Fruit fly (Drosophila melanogaster) whole organism, wandering third instar larva: ENCODE measurements around the gene arm.

Experiments
- Abd-B ChIP-seq: fragments of >200 bp; optimal IDR thresholded peaks from 2 replicates; lab custom pipeline; 2017; ENCODE audit warnings: missing biosample characterization, missing genetic modification characterization
- CG32264 ChIP-seq: fragments of 200-800 bp; sonication (Bioruptor generic); optimal IDR thresholded peaks from 2 replicates; lab custom pipeline; 2016; ENCODE audit warnings: missing biosample characterization, missing genetic modification characterization
- CG9705 ChIP-seq: fragments of 200-800 bp; sonication (Bioruptor generic); optimal IDR thresholded peaks from 2 replicates; lab custom pipeline; 2018; ENCODE audit warnings: missing biosample characterization, mild to moderate bottlenecking, missing genetic modification characterization
- CrebA ChIP-seq: fragments of 200-800 bp; sonication (Bioruptor generic); optimal IDR thresholded peaks from 2 replicates; lab custom pipeline; 2016; ENCODE audit warnings: missing biosample characterization, mild to moderate bottlenecking, missing genetic modification characterization, borderline replicate concordance
- Dfd ChIP-seq: fragments of >200 bp; optimal IDR thresholded peaks from 2 replicates; lab custom pipeline; 2017; ENCODE audit warnings: missing biosample characterization, missing genetic modification characterization
- Dif ChIP-seq: fragments of 200-275, 200-300 bp; sonication (Bioruptor generic); optimal IDR thresholded peaks from 2 replicates; lab custom pipeline; 2018; ENCODE audit warnings: missing biosample characterization, missing genetic modification characterization; ENCODE audit not compliant: partially characterized antibody
- GATAd ChIP-seq: sonication (Bioruptor generic); optimal IDR thresholded peaks from 2 replicates; lab custom pipeline; 2016; ENCODE audit warnings: missing biosample characterization, missing genetic modification characterization
- HLH106 ChIP-seq: fragments of 200-800 bp; optimal IDR thresholded peaks from 3 replicates; lab custom pipeline; 2019; ENCODE audit warnings: missing biosample characterization, mild to moderate bottlenecking, missing genetic modification characterization, moderate library complexity
- Hnf4 ChIP-seq: fragments of 200-800 bp; sonication (Bioruptor generic); optimal IDR thresholded peaks from 2 replicates; lab custom pipeline; 2016; ENCODE audit warnings: missing biosample characterization, mild to moderate bottlenecking, missing genetic modification characterization
- Hr78 ChIP-seq: fragments of >200 bp; optimal IDR thresholded peaks from 2 replicates; lab custom pipeline; 2017; ENCODE audit warnings: missing biosample characterization, missing genetic modification characterization
- Hr83 ChIP-seq: fragments of 200-300 bp; sonication (Bioruptor generic); optimal IDR thresholded peaks from 2 replicates; lab custom pipeline; 2016; ENCODE audit warnings: missing biosample characterization, mild to moderate bottlenecking, missing genetic modification characterization, moderate library complexity; ENCODE audit not compliant: poor library complexity, severe bottlenecking
- Jra ChIP-seq: sonication (Bioruptor generic); optimal IDR thresholded peaks from 2 replicates; lab custom pipeline; 2016; ENCODE audit warnings: missing biosample characterization, missing genetic modification characterization
- Mio ChIP-seq: sonication (Bioruptor generic); optimal IDR thresholded peaks from 2 replicates; lab custom pipeline; 2016; ENCODE audit warnings: missing biosample characterization, missing genetic modification characterization
- Myc ChIP-seq: fragments of >200 bp; optimal IDR thresholded peaks from 2 replicates; lab custom pipeline; 2017
- N ChIP-seq: fragments of >200 bp; optimal IDR thresholded peaks from 2 replicates; lab custom pipeline; 2018; ENCODE audit warnings: missing biosample characterization, missing external identifiers, missing genetic modification characterization
- OdsH ChIP-seq: fragments of 200-800 bp; sonication (Bioruptor generic); optimal IDR thresholded peaks from 2 replicates; lab custom pipeline; 2016; ENCODE audit warnings: missing biosample characterization, mild to moderate bottlenecking, missing genetic modification characterization
- Rel ChIP-seq, 2 experiments: fragments of 200-800 bp; sonication (Bioruptor generic) in 1 of 2; optimal IDR thresholded peaks; 2 replicates in 1 of 2; 3 replicates in 1 of 2; lab custom pipeline; 2016 to 2019; ENCODE audit warnings: mild to moderate bottlenecking in 2 of 2, missing biosample characterization in 2 of 2, missing genetic modification characterization in 2 of 2, moderate library complexity in 1 of 2
- Sp1 ChIP-seq: fragments of 200-800 bp; sonication (Bioruptor generic); optimal IDR thresholded peaks from 3 replicates; lab custom pipeline; 2019; ENCODE audit warnings: missing biosample characterization, mild to moderate bottlenecking, missing genetic modification characterization, moderate library complexity
- Vsx2 ChIP-seq: fragments of 200-300, 225-300 bp; sonication (Bioruptor generic); optimal IDR thresholded peaks from 2 replicates; lab custom pipeline; 2018; ENCODE audit warnings: missing biosample characterization, missing genetic modification characterization; ENCODE audit not compliant: partially characterized antibody
- br ChIP-seq: fragments of 200-800 bp; sonication (Bioruptor generic); optimal IDR thresholded peaks from 2 replicates; lab custom pipeline; 2016; ENCODE audit warnings: missing biosample characterization, missing genetic modification characterization
- brk ChIP-seq: fragments of 200-800 bp; sonication (Bioruptor generic); optimal IDR thresholded peaks from 2 replicates; lab custom pipeline; 2016; ENCODE audit warnings: missing biosample characterization, mild to moderate bottlenecking, missing genetic modification characterization
- dl ChIP-seq, 2 experiments: fragments of 175-275, 200-275 bp in 1 of 2; fragments of 200-275 bp in 1 of 2; sonication (Bioruptor generic); optimal IDR thresholded peaks; lab custom pipeline; 2018; ENCODE audit warnings: mild to moderate bottlenecking in 2 of 2, missing biosample characterization in 2 of 2, missing genetic modification characterization in 2 of 2, moderate library complexity in 2 of 2; ENCODE audit not compliant: partially characterized antibody in 2 of 2, insufficient read depth in 1 of 2
- dmrt93B ChIP-seq: fragments of 200-800 bp; sonication (Bioruptor generic); optimal IDR thresholded peaks from 2 replicates; lab custom pipeline; 2018; ENCODE audit warnings: missing biosample characterization, mild to moderate bottlenecking, missing genetic modification characterization
- dsf ChIP-seq: sonication (Bioruptor generic); optimal IDR thresholded peaks from 2 replicates; lab custom pipeline; 2016; ENCODE audit warnings: missing biosample characterization, missing genetic modification characterization, borderline replicate concordance
- ey ChIP-seq: fragments of 200-800 bp; sonication (Bioruptor generic); optimal IDR thresholded peaks from 2 replicates; lab custom pipeline; 2016; ENCODE audit warnings: missing biosample characterization, missing genetic modification characterization
- foxo ChIP-seq, 2 experiments: fragments of 200-800 bp; sonication (Bioruptor generic); optimal IDR thresholded peaks; 2 replicates in 1 of 2; 3 replicates in 1 of 2; lab custom pipeline; 2016 to 2017; ENCODE audit warnings: missing biosample characterization in 2 of 2, missing genetic modification characterization in 2 of 2
- fru ChIP-seq: fragments of 200-800 bp; sonication (Bioruptor generic); optimal IDR thresholded peaks from 3 replicates; lab custom pipeline; 2016; ENCODE audit warnings: missing biosample characterization, mild to moderate bottlenecking, missing genetic modification characterization
- h ChIP-seq: fragments of 200-800 bp; sonication (Bioruptor generic); optimal IDR thresholded peaks from 3 replicates; lab custom pipeline; 2016; ENCODE audit warnings: missing biosample characterization, mild to moderate bottlenecking, missing genetic modification characterization
- jim ChIP-seq: fragments of 175-275, 200-325 bp; sonication (Bioruptor generic); optimal IDR thresholded peaks from 2 replicates; lab custom pipeline; 2016; ENCODE audit warnings: missing biosample characterization, mild to moderate bottlenecking, missing genetic modification characterization
- lola ChIP-seq: fragments of >200 bp; optimal IDR thresholded peaks from 2 replicates; lab custom pipeline; 2017; ENCODE audit warnings: missing biosample characterization, missing genetic modification characterization
- pan ChIP-seq: fragments of >200 bp; optimal IDR thresholded peaks from 2 replicates; lab custom pipeline; 2017
- psq ChIP-seq: fragments of 200-800 bp; sonication (Bioruptor generic); optimal IDR thresholded peaks from 3 replicates; lab custom pipeline; 2017; ENCODE audit warnings: missing biosample characterization, mild to moderate bottlenecking, missing genetic modification characterization, moderate library complexity
- rgr ChIP-seq: fragments of 200-800 bp; sonication (Bioruptor generic); optimal IDR thresholded peaks from 3 replicates; lab custom pipeline; 2016; ENCODE audit warnings: missing biosample characterization, mild to moderate bottlenecking, missing genetic modification characterization
- sage ChIP-seq: fragments of 200-800 bp; sonication (Bioruptor generic); optimal IDR thresholded peaks from 2 replicates; lab custom pipeline; 2016; ENCODE audit warnings: missing biosample characterization, mild to moderate bottlenecking, missing genetic modification characterization
- sv ChIP-seq: fragments of 200-800 bp; sonication (Bioruptor generic); optimal IDR thresholded peaks from 3 replicates; lab custom pipeline; 2016; ENCODE audit warnings: missing biosample characterization, missing genetic modification characterization
- tai ChIP-seq: sonication (Bioruptor generic); optimal IDR thresholded peaks from 2 replicates; lab custom pipeline; 2016; ENCODE audit warnings: missing biosample characterization, missing genetic modification characterization
- usp ChIP-seq: fragments of >200 bp; optimal IDR thresholded peaks from 2 replicates; lab custom pipeline; 2017; ENCODE audit warnings: missing biosample characterization, missing genetic modification characterization
- woc ChIP-seq: sonication (Bioruptor generic); optimal IDR thresholded peaks from 2 replicates; lab custom pipeline; 2016; ENCODE audit warnings: missing biosample characterization, mild to moderate bottlenecking, missing genetic modification characterization

The arm gene

dm6 chrX:1900123-1900818, at the start of gene arm:
Gene arm (minus strand): TSS chrX:1900646.
- no peak for TF ChIP-seq usp
- TF ChIP-seq h (GFP tag; lab: Kevin White, UChicago), result peak; percentile 8
- TF ChIP-seq Hr83 (GFP tag; lab: Kevin White, UChicago), result no peak
- TF ChIP-seq dl (GFP tag; optimal IDR thresholded peaks at IDR 0.05; lab: Kevin White, UChicago; ENCODE audit: insufficient read depth in 1 of 2, partially characterized antibody in 2 of 2), result no peak
- TF ChIP-seq fru, result no peak
- no peak for TF ChIP-seq lola (GFP tag; lab: Kevin White, UChicago)
- TF ChIP-seq jim, result no peak
- TF ChIP-seq rgr, result peak; percentile 47
- no peak for TF ChIP-seq Rel (GFP tag; optimal IDR thresholded peaks at IDR 0.05; lab: Kevin White, UChicago)
- TF ChIP-seq Rel (tag; optimal IDR thresholded peaks at IDR 0.05; lab: Kevin White, UChicago), result peak; percentile 98
- peak; percentile 1 for TF ChIP-seq psq (GFP tag; lab: Kevin White, UChicago)
- TF ChIP-seq HLH106 (tag; lab: Kevin White, UChicago), result peak; percentile 15
- no peak for TF ChIP-seq CrebA
- no peak for TF ChIP-seq dmrt93B (GFP tag; lab: Kevin White, UChicago)
- no peak for TF ChIP-seq N (GFP tag; lab: Kevin White, UChicago)
- TF ChIP-seq sage (GFP tag; lab: Kevin White, UChicago), result no peak
- TF ChIP-seq Jra, result peak; percentile 41
- no peak for TF ChIP-seq Vsx2 (GFP tag; lab: Kevin White, UChicago)
- TF ChIP-seq CG32264, result no peak
- peak; percentile 2 for TF ChIP-seq Hnf4 (GFP tag; lab: Kevin White, UChicago)
- no peak for TF ChIP-seq Abd-B (GFP tag; lab: Kevin White, UChicago)
- no peak for TF ChIP-seq Mio (GFP tag; lab: Kevin White, UChicago)
- peak; percentile 37 for TF ChIP-seq ey (GFP tag; lab: Kevin White, UChicago)
- TF ChIP-seq foxo (GFP tag; optimal IDR thresholded peaks at IDR 0.05; lab: Kevin White, UChicago), result peak in 1 of 2 experiments; percentile 19
- TF ChIP-seq brk (GFP tag; lab: Kevin White, UChicago), result no peak
- no peak for TF ChIP-seq Hr78 (GFP tag; lab: Kevin White, UChicago)
- no peak for TF ChIP-seq OdsH (GFP tag; lab: Kevin White, UChicago)
- TF ChIP-seq CG9705, result no peak
- no peak for TF ChIP-seq tai (GFP tag; lab: Kevin White, UChicago)
- no peak for TF ChIP-seq woc
- no peak for TF ChIP-seq GATAd (GFP tag; lab: Kevin White, UChicago)
- TF ChIP-seq br (GFP tag; lab: Kevin White, UChicago), result peak; percentile 14
- TF ChIP-seq Dfd (GFP tag; lab: Kevin White, UChicago), result no peak
- no peak for TF ChIP-seq Myc
- TF ChIP-seq dsf (GFP tag; lab: Kevin White, UChicago), result no peak
- no peak for TF ChIP-seq Sp1 (GFP tag; lab: Kevin White, UChicago)
- no peak for TF ChIP-seq pan (lab: Kevin White, UChicago)
- TF ChIP-seq sv (GFP tag; lab: Kevin White, UChicago), result no peak
- no peak for TF ChIP-seq Dif (GFP tag; lab: Kevin White, UChicago)

dm6 chrX:1949598-1949997, 49.2 kb upstream of the arm start:
- TF ChIP-seq CrebA (no peak), sv (GFP tag; lab: Kevin White, UChicago) (no peak), dsf (GFP tag; lab: Kevin White, UChicago) (no peak), Abd-B (GFP tag; lab: Kevin White, UChicago) (no peak)
